Fruit fly (Drosophila melanogaster): ENCODE data around the gene TBC1D23.
A peak's percentile ranks its signal among the peaks of the same experiment; 100 is the strongest.

The TBC1D23 gene

dm6 chr2L:1172704-1173107, 43.6 kb downstream of the TBC1D23 start, which contains the start of the genes Charon and CG4887 (continued):
- TF ChIP-seq Drgx (GFP tag; IDR thresholded peaks at IDR 0.05): peak; percentile 46; the same call in 1 of the 2 replicates
- TF ChIP-seq CG18476 (GFP tag; optimal IDR thresholded peaks at IDR 0.05): no peak
- peak; percentile 81 for TF ChIP-seq az2 (GFP tag; optimal IDR thresholded peaks at IDR 0.05)
- no peak for TF ChIP-seq cg (GFP tag; optimal IDR thresholded peaks at IDR 0.05)
- peak; percentile 40 for TF ChIP-seq da (GFP tag; optimal IDR thresholded peaks at IDR 0.05)
- TF ChIP-seq Dad (GFP tag; optimal IDR thresholded peaks at IDR 0.05): peak; percentile 82
- peak; percentile 11; the same call in 1 of the 3 replicates for TF ChIP-seq so (GFP tag; IDR thresholded peaks at IDR 0.05)
- peak; percentile 66 for TF ChIP-seq CG5245 (GFP tag; optimal IDR thresholded peaks at IDR 0.05)
- peak; percentile 73 for TF ChIP-seq bcd (GFP tag; optimal IDR thresholded peaks at IDR 0.05)
- no peak for TF ChIP-seq D19B (GFP tag; optimal IDR thresholded peaks at IDR 0.05)
- no peak for TF ChIP-seq CG8281 (tag; optimal IDR thresholded peaks at IDR 0.05)
- TF ChIP-seq CG18011 (GFP tag; optimal IDR thresholded peaks at IDR 0.05): peak; percentile 77
- TF ChIP-seq CG12659 (GFP tag; optimal IDR thresholded peaks at IDR 0.05): peak; percentile 88
- peak; percentile 41 for TF ChIP-seq ATbp (GFP tag; optimal IDR thresholded peaks at IDR 0.05)
- peak; percentile 46 for TF ChIP-seq schlank (tag; optimal IDR thresholded peaks at IDR 0.05)
- no peak for TF ChIP-seq CG17568 (GFP tag; optimal IDR thresholded peaks at IDR 0.05)
- no peak for TF ChIP-seq Sox102F (GFP tag; optimal IDR thresholded peaks at IDR 0.05)
- TF ChIP-seq CG2875 (GFP tag; optimal IDR thresholded peaks at IDR 0.05): no peak
- peak; percentile 79 for TF ChIP-seq Fer2 (tag; optimal IDR thresholded peaks at IDR 0.05)
- peak; percentile 79 for TF ChIP-seq CG8089 (GFP tag; optimal IDR thresholded peaks at IDR 0.05)
- no peak for TF ChIP-seq CG1603 (tag; optimal IDR thresholded peaks at IDR 0.05)
- peak; percentile 27 for TF ChIP-seq her (GFP tag; optimal IDR thresholded peaks at IDR 0.05)
- peak; percentile 70 for TF ChIP-seq kay (GFP tag; optimal IDR thresholded peaks at IDR 0.05)
- peak; percentile 61 for TF ChIP-seq gcm2 (GFP tag; optimal IDR thresholded peaks at IDR 0.05)
- peak; percentile 55 for TF ChIP-seq wdn (GFP tag; IDR thresholded peaks at IDR 0.05)
- TF ChIP-seq Hr3 (GFP tag; optimal IDR thresholded peaks at IDR 0.05): peak; percentile 83
- peak; percentile 80 for TF ChIP-seq CG13287 (GFP tag; IDR thresholded peaks at IDR 0.05; ENCODE audit: partially characterized antibody)
- TF ChIP-seq CG15011 (GFP tag; optimal IDR thresholded peaks at IDR 0.05): no peak
- TF ChIP-seq CG33213 (GFP tag; optimal IDR thresholded peaks at IDR 0.05): peak; percentile 78
- TF ChIP-seq Sry-β (GFP tag; optimal IDR thresholded peaks at IDR 0.05): no peak
- peak; percentile 87 for TF ChIP-seq Mad (GFP tag; optimal IDR thresholded peaks at IDR 0.05)
- no peak for TF ChIP-seq prd (optimal IDR thresholded peaks at IDR 0.05)
- TF ChIP-seq prd (GFP tag; IDR thresholded peaks at IDR 0.05): peak; percentile 89
- no peak for TF ChIP-seq Trl (optimal IDR thresholded peaks at IDR 0.05)
- TF ChIP-seq Trl (GFP tag; optimal IDR thresholded peaks at IDR 0.05): peak; percentile 86
- peak; percentile 71 for TF ChIP-seq CG12299 (tag; optimal IDR thresholded peaks at IDR 0.05)
- TF ChIP-seq HmgZ (tag; optimal IDR thresholded peaks at IDR 0.05): peak; percentile 89
- peak; percentile 88 for TF ChIP-seq CG9215 (GFP tag; IDR thresholded peaks at IDR 0.05)
- TF ChIP-seq CG16815 (GFP tag; optimal IDR thresholded peaks at IDR 0.05): peak; percentile 61
- peak; percentile 5 for TF ChIP-seq mirr (GFP tag; optimal IDR thresholded peaks at IDR 0.05)
- peak; percentile 92 for TF ChIP-seq CG3847 (GFP tag; IDR thresholded peaks at IDR 0.05)
- peak; percentile 94 for TF ChIP-seq CG2120 (GFP tag; optimal IDR thresholded peaks at IDR 0.05)
- peak; percentile 87 for TF ChIP-seq CG18599 (GFP tag; optimal IDR thresholded peaks at IDR 0.05)
- no peak for TF ChIP-seq CG15269 (tag; optimal IDR thresholded peaks at IDR 0.05)
- peak; percentile 75 for TF ChIP-seq CG16813 (GFP tag; IDR thresholded peaks at IDR 0.05; ENCODE audit: partially characterized antibody)
- peak; percentile 25; the same call in 1 of the 2 replicates for TF ChIP-seq ato (GFP tag; IDR thresholded peaks at IDR 0.05; ENCODE audit: partially characterized antibody)
- peak; percentile 48; the same call in 2 of the 3 replicates for TF ChIP-seq CG34224 (GFP tag; IDR thresholded peaks at IDR 0.05; ENCODE audit: partially characterized antibody)
- peak; percentile 65; the same call in 1 of the 2 replicates for TF ChIP-seq E2f2 (GFP tag; IDR thresholded peaks at IDR 0.05)
- peak; percentile 71 for TF ChIP-seq ssp (GFP tag; IDR thresholded peaks at IDR 0.05)
- peak; percentile 83 for TF ChIP-seq Myb (GFP tag; optimal IDR thresholded peaks at IDR 0.05)
- TF ChIP-seq CG13424 (tag; optimal IDR thresholded peaks at IDR 0.05): peak; percentile 90

All from whole organism, embryonic.